Fruit fly (Drosophila melanogaster) whole organism, embryonic: Measurements from ENCODE around the gene CG1213.
A peak's percentile ranks its signal among the peaks of the same experiment; 100 is the strongest.

Experiments used
- CG10959 ChIP-seq: fragments of 200-800 bp; sonication (Bioruptor generic); IDR thresholded peaks from 2 replicates; pipeline ENCODE4 v1.3.6; 2022; ENCODE audit warnings: missing biosample characterization, missing genetic modification characterization
- CG11456 ChIP-seq: fragments of 200-800 bp; sonication (Bioruptor generic); IDR thresholded peaks from 3 replicates; pipeline ENCODE4 v1.3.6; 2022; ENCODE audit warnings: missing biosample characterization, missing genetic modification characterization
- CG11696 ChIP-seq: fragments of 200-800 bp; sonication (Bioruptor generic); IDR thresholded peaks from 2 replicates; pipeline ENCODE4 v1.3.6; 2022; ENCODE audit warnings: missing biosample characterization, missing genetic modification characterization
- CG13894 ChIP-seq: fragments of 200-800 bp; sonication (Bioruptor generic); optimal IDR thresholded peaks from 3 replicates; lab custom pipeline; 2018; ENCODE audit warnings: missing biosample characterization, mild to moderate bottlenecking, missing genetic modification characterization, moderate library complexity
- CG14860 ChIP-seq: fragments of 200-800 bp; sonication (Bioruptor generic); IDR thresholded peaks from 3 replicates; pipeline ENCODE4 v1.3.6; 2022; ENCODE audit warnings: missing biosample characterization, missing genetic modification characterization; ENCODE audit not compliant: partially characterized antibody
- CG15514 ChIP-seq: fragments of 200-800 bp; sonication (Bioruptor generic); optimal IDR thresholded peaks from 3 replicates; lab custom pipeline; 2017; ENCODE audit warnings: missing biosample characterization, missing genetic modification characterization, mild to moderate bottlenecking, moderate library complexity, missing genetic modification reagents
- CG1603 ChIP-seq: fragments of 200-800 bp; sonication (Bioruptor generic); optimal IDR thresholded peaks from 2 replicates; lab custom pipeline; 2019; ENCODE audit warnings: missing biosample characterization, mild to moderate bottlenecking, missing genetic modification characterization, moderate library complexity
- CG17912 ChIP-seq: fragments of 200-800 bp; sonication (Bioruptor generic); optimal IDR thresholded peaks from 2 replicates; lab custom pipeline; 2018; ENCODE audit warnings: missing biosample characterization, mild to moderate bottlenecking, missing genetic modification characterization
- CG30431 ChIP-seq: fragments of 200-800 bp; sonication (Bioruptor generic); optimal IDR thresholded peaks from 2 replicates; lab custom pipeline; 2017; ENCODE audit warnings: missing biosample characterization, missing genetic modification characterization
- CG3163 ChIP-seq: fragments of 200-800 bp; sonication (Bioruptor generic); optimal IDR thresholded peaks from 3 replicates; lab custom pipeline; 2016; ENCODE audit warnings: missing biosample characterization, missing genetic modification characterization
- CG32772 ChIP-seq: fragments of 200-800 bp; sonication (Bioruptor generic); IDR thresholded peaks from 2 replicates; pipeline ENCODE4 v1.3.6; 2022; ENCODE audit warnings: missing biosample characterization, missing genetic modification characterization
- CG3995 ChIP-seq: fragments of 200-800 bp; sonication (Bioruptor generic); optimal IDR thresholded peaks from 3 replicates; lab custom pipeline; 2016; ENCODE audit warnings: missing biosample characterization, missing genetic modification characterization
- CG4424 ChIP-seq: fragments of 200-800 bp; sonication (Bioruptor generic); optimal IDR thresholded peaks from 3 replicates; lab custom pipeline; 2016; ENCODE audit warnings: missing biosample characterization, missing genetic modification characterization
- CG6272 ChIP-seq: fragments of 200-800 bp; sonication (Bioruptor generic); IDR thresholded peaks from 2 replicates; pipeline ENCODE4 v1.3.6; 2022; ENCODE audit warnings: missing biosample characterization, missing genetic modification characterization
- CG6689 ChIP-seq: fragments of 200-800 bp; sonication (Bioruptor generic); IDR thresholded peaks from 2 replicates; pipeline ENCODE4 v1.3.6; 2022; ENCODE audit warnings: missing biosample characterization, missing genetic modification characterization
- CG6813 ChIP-seq: fragments of 200-800 bp; sonication (Bioruptor generic); optimal IDR thresholded peaks from 2 replicates; lab custom pipeline; 2017; ENCODE audit warnings: missing biosample characterization, missing genetic modification characterization, mild to moderate bottlenecking, moderate library complexity, missing genetic modification reagents
- CG7271 ChIP-seq: fragments of 200-800 bp; sonication (Bioruptor generic); optimal IDR thresholded peaks from 2 replicates; lab custom pipeline; 2018; ENCODE audit warnings: missing biosample characterization, mild to moderate bottlenecking, missing genetic modification characterization, moderate library complexity
- CG7786 ChIP-seq: fragments of 200-800 bp; sonication (Bioruptor generic); optimal IDR thresholded peaks from 2 replicates; lab custom pipeline; 2016; ENCODE audit warnings: missing biosample characterization, missing genetic modification characterization
- CG8281 ChIP-seq: fragments of 200-800 bp; sonication (Bioruptor generic); optimal IDR thresholded peaks from 2 replicates; lab custom pipeline; 2018; ENCODE audit warnings: missing biosample characterization, mild to moderate bottlenecking, missing genetic modification characterization, moderate library complexity
- CG8290 ChIP-seq, 3 experiments: fragments of 200-800 bp; sonication (Bioruptor generic); optimal IDR thresholded peaks; 2 replicates each; lab custom pipeline; 2016 to 2019; ENCODE audit warnings: missing biosample characterization in 3 of 3, missing genetic modification characterization in 3 of 3, mild to moderate bottlenecking in 2 of 3, moderate library complexity in 1 of 3
- CG8944 ChIP-seq: fragments of 200-800 bp; sonication (Bioruptor generic); optimal IDR thresholded peaks from 3 replicates; lab custom pipeline; 2016; ENCODE audit warnings: missing biosample characterization, missing genetic modification characterization
- Dp ChIP-seq: fragments of 200-800 bp; sonication (Bioruptor generic); optimal IDR thresholded peaks from 2 replicates; lab custom pipeline; 2018; ENCODE audit warnings: missing biosample characterization, mild to moderate bottlenecking, missing genetic modification characterization, moderate library complexity
- E2f2 ChIP-seq: fragments of 200-800 bp; sonication (Bioruptor generic); IDR thresholded peaks from 2 replicates; pipeline ENCODE4 v1.3.6; 2022; ENCODE audit warnings: missing biosample characterization, missing genetic modification characterization
- Eip74EF ChIP-seq, 2 experiments: fragments of 200-800 bp in 1 of 2; fragments of >200 bp in 1 of 2; sonication (Bioruptor generic) in 1 of 2; optimal IDR thresholded peaks; 2 replicates each; lab custom pipeline; 2017 to 2019; ENCODE audit warnings: missing biosample characterization in 2 of 2, missing genetic modification characterization in 2 of 2, mild to moderate bottlenecking in 1 of 2, moderate library complexity in 1 of 2
- Elba2 ChIP-seq: fragments of 200-800 bp; sonication (Bioruptor generic); optimal IDR thresholded peaks from 3 replicates; lab custom pipeline; 2016; ENCODE audit warnings: missing biosample characterization, missing genetic modification characterization
- Ets65A ChIP-seq: fragments of 200-800 bp; sonication (Bioruptor generic); peaks from one replicate; lab custom pipeline; 2016; ENCODE audit warnings: missing biosample characterization, missing genetic modification characterization
- Gug ChIP-seq: fragments of 200-800 bp; sonication (Bioruptor generic); IDR thresholded peaks from 4 replicates; pipeline ENCODE4 v1.3.6; 2022; ENCODE audit warnings: missing biosample characterization, missing genetic modification characterization
- H2.0 ChIP-seq: fragments of 200-800 bp; sonication (Bioruptor generic); IDR thresholded peaks from 2 replicates; pipeline ENCODE4 v1.3.6; 2022; ENCODE audit warnings: missing biosample characterization, missing genetic modification characterization
- MBD-R2 ChIP-seq: fragments of 200-800 bp; sonication (Bioruptor generic); IDR thresholded peaks from 2 replicates; pipeline ENCODE4 v1.3.6; 2022; ENCODE audit warnings: missing biosample characterization, missing genetic modification characterization
- Meics ChIP-seq: fragments of 200-800 bp; sonication (Bioruptor generic); optimal IDR thresholded peaks from 2 replicates; lab custom pipeline; 2017; ENCODE audit warnings: missing biosample characterization, mild to moderate bottlenecking, missing genetic modification characterization
- Pdp1 ChIP-seq, 2 experiments: fragments of 200-800 bp; sonication (Bioruptor generic); optimal IDR thresholded peaks; 3 replicates each; lab custom pipeline; 2016; ENCODE audit warnings: missing biosample characterization in 2 of 2, missing genetic modification characterization in 2 of 2, mild to moderate bottlenecking in 1 of 2, moderate library complexity in 1 of 2
- Rfx ChIP-seq: fragments of 200-800 bp; sonication (Bioruptor generic); IDR thresholded peaks from 2 replicates; pipeline ENCODE4 v1.3.6; 2022; ENCODE audit warnings: missing biosample characterization, missing genetic modification characterization
- Side ChIP-seq: fragments of 200-800 bp; sonication (Bioruptor generic); optimal IDR thresholded peaks from 2 replicates; lab custom pipeline; 2016; ENCODE audit warnings: missing biosample characterization, missing genetic modification characterization
- TFAM ChIP-seq: fragments of 200-800 bp; sonication (Bioruptor generic); optimal IDR thresholded peaks from 2 replicates; lab custom pipeline; 2017; ENCODE audit warnings: missing biosample characterization, missing genetic modification characterization, inconsistent platforms
- ap ChIP-seq: fragments of 200-800 bp; sonication (Bioruptor generic); IDR thresholded peaks from 2 replicates; pipeline ENCODE4 v1.3.6; 2022; ENCODE audit warnings: missing biosample characterization, missing genetic modification characterization
- bowl ChIP-seq: fragments of 200-800 bp; sonication (Bioruptor generic); IDR thresholded peaks from 2 replicates; pipeline ENCODE4 v1.3.6; 2022; ENCODE audit warnings: missing biosample characterization, missing genetic modification characterization
- caup ChIP-seq: fragments of 200-800 bp; sonication (Bioruptor generic); optimal IDR thresholded peaks from 3 replicates; lab custom pipeline; 2017; ENCODE audit warnings: missing biosample characterization, mild to moderate bottlenecking, missing genetic modification characterization, moderate library complexity; ENCODE audit not compliant: severe bottlenecking
- chif ChIP-seq, 2 experiments: fragments of 200-800 bp; sonication (Bioruptor generic); optimal IDR thresholded peaks; 3 replicates each; lab custom pipeline; 2016; ENCODE audit warnings: missing biosample characterization in 2 of 2, missing genetic modification characterization in 2 of 2
- ci ChIP-seq: fragments of 200-800 bp; sonication (Bioruptor generic); IDR thresholded peaks from 3 replicates; pipeline ENCODE4 v1.3.6; 2022; ENCODE audit warnings: missing biosample characterization, missing genetic modification characterization
- crol ChIP-seq: fragments of 200-800 bp; sonication (Bioruptor generic); IDR thresholded peaks from 2 replicates; pipeline ENCODE4 v1.3.6; 2022; ENCODE audit warnings: missing biosample characterization, missing genetic modification characterization
- fd3F ChIP-seq: fragments of 200-800 bp; sonication (Bioruptor generic); optimal IDR thresholded peaks from 2 replicates; lab custom pipeline; 2018; ENCODE audit warnings: missing biosample characterization, mild to moderate bottlenecking, missing genetic modification characterization, moderate library complexity
- hkb ChIP-seq, 2 experiments: fragments of 200-800 bp in 1 of 2; fragments of >200 bp in 1 of 2; sonication (Bioruptor generic) in 1 of 2; IDR thresholded peaks in 1 of 2; optimal IDR thresholded peaks in 1 of 2; 2 replicates each; pipeline versions ENCODE4 v1.3.6 to Lab custom; 2017 to 2022; ENCODE audit warnings: missing biosample characterization in 1 of 2, missing genetic modification characterization in 1 of 2
- ind ChIP-seq: fragments of 200-800 bp; sonication (Bioruptor generic); optimal IDR thresholded peaks from 3 replicates; lab custom pipeline; 2016; ENCODE audit warnings: missing biosample characterization, missing genetic modification characterization
- lab ChIP-seq: fragments of 200-800 bp; sonication (Bioruptor generic); optimal IDR thresholded peaks from 3 replicates; lab custom pipeline; 2017; ENCODE audit warnings: missing biosample characterization, missing genetic modification characterization, mild to moderate bottlenecking, moderate library complexity, missing genetic modification reagents
- lov ChIP-seq, 2 experiments: fragments of 200-800 bp in 1 of 2; fragments of >200 bp in 1 of 2; sonication (Bioruptor generic) in 1 of 2; IDR thresholded peaks in 1 of 2; optimal IDR thresholded peaks in 1 of 2; 2 replicates in 1 of 2; 3 replicates in 1 of 2; pipeline versions ENCODE4 v1.3.6 to Lab custom; 2017 to 2022; ENCODE audit warnings: missing biosample characterization in 1 of 2, missing genetic modification characterization in 1 of 2
- ro ChIP-seq: fragments of 200-800 bp; sonication (Bioruptor generic); IDR thresholded peaks from 2 replicates; pipeline ENCODE4 v1.3.6; 2022; ENCODE audit warnings: missing biosample characterization, missing genetic modification characterization
- slbo ChIP-seq: fragments of 200-800 bp; sonication (Bioruptor generic); IDR thresholded peaks from 2 replicates; pipeline ENCODE4 v1.3.6; 2022; ENCODE audit warnings: missing biosample characterization, missing genetic modification characterization
- ssp ChIP-seq: fragments of 200-800 bp; sonication (Bioruptor generic); IDR thresholded peaks from 2 replicates; pipeline ENCODE4 v1.3.6; 2022; ENCODE audit warnings: missing biosample characterization, missing genetic modification characterization
- wdn ChIP-seq: fragments of 200-800 bp; sonication (Bioruptor generic); IDR thresholded peaks from 2 replicates; pipeline ENCODE4 v1.3.6; 2022; ENCODE audit warnings: missing biosample characterization, missing genetic modification characterization
- zfh2 ChIP-seq: fragments of 200-800 bp; sonication (Bioruptor generic); optimal IDR thresholded peaks from 2 replicates; lab custom pipeline; 2016; ENCODE audit warnings: missing biosample characterization, missing genetic modification characterization

Gene CG1213

dm6 chr3R:5871393-5871792 is 30.4 kb downstream of the CG1213 start (continued):
- TF ChIP-seq chif (GFP tag; optimal IDR thresholded peaks at IDR 0.05; lab: Kevin White, UChicago), result peak in 1 of 2 experiments; percentile 8
- no peak for TF ChIP-seq CG10959 (GFP tag; lab: Robert Waterston, UW)
- TF ChIP-seq CG11456 (GFP tag; lab: Robert Waterston, UW), result no peak
- TF ChIP-seq ci, result peak; percentile 59; the same call in 2 of the 3 replicates
- TF ChIP-seq Pdp1 (GFP tag; optimal IDR thresholded peaks at IDR 0.05; lab: Kevin White, UChicago), result peak in 1 of 2 experiments; percentile 14
- TF ChIP-seq Meics (GFP tag; lab: Kevin White, UChicago), result peak; percentile 3
- no peak for TF ChIP-seq CG6272 (GFP tag; lab: Robert Waterston, UW)
- TF ChIP-seq E2f2 (GFP tag; lab: Robert Waterston, UW), result no peak
- TF ChIP-seq CG8290 (GFP tag; optimal IDR thresholded peaks at IDR 0.05; lab: Kevin White, UChicago), result no peak
- no peak for TF ChIP-seq CG8290 (tag; optimal IDR thresholded peaks at IDR 0.05; lab: Kevin White, UChicago)
- no peak for TF ChIP-seq Dp (GFP tag; lab: Kevin White, UChicago)
- peak; percentile 44 for TF ChIP-seq lab
- peak; percentile 22 for TF ChIP-seq caup (GFP tag; lab: Kevin White, UChicago)
- no peak for TF ChIP-seq ap
- TF ChIP-seq CG7786 (GFP tag; lab: Kevin White, UChicago), result peak; percentile 20
- peak; percentile 93 for TF ChIP-seq Ets65A (GFP tag; lab: Kevin White, UChicago)
- TF ChIP-seq bowl (GFP tag; lab: Robert Waterston, UW), result no peak
- TF ChIP-seq CG3995 (GFP tag; lab: Kevin White, UChicago), result no peak
- no peak for TF ChIP-seq CG8281 (tag; lab: Kevin White, UChicago)
- 0 out of 4 replicates have a peak, but pooled peaks have one; percentile 6 for TF ChIP-seq Gug (GFP tag; lab: Robert Waterston, UW)
- TF ChIP-seq CG8944 (GFP tag; lab: Kevin White, UChicago), result peak; percentile 1
- TF ChIP-seq ind (GFP tag; lab: Kevin White, UChicago), result peak; percentile 25
- TF ChIP-seq Rfx (GFP tag; lab: Robert Waterston, UW), result peak; percentile 44; the same call in 1 of the 2 replicates
- no peak for TF ChIP-seq CG14860 (GFP tag; lab: Robert Waterston, UW)
- no peak for TF ChIP-seq Eip74EF (GFP tag; optimal IDR thresholded peaks at IDR 0.05; lab: Kevin White, UChicago)
- peak; percentile 29 for TF ChIP-seq CG30431
- no peak for TF ChIP-seq CG11696
- no peak for TF ChIP-seq ssp (GFP tag; lab: Robert Waterston, UW)
- no peak for TF ChIP-seq ro (GFP tag; lab: Robert Waterston, UW)
- no peak for TF ChIP-seq CG1603
- TF ChIP-seq TFAM (GFP tag; lab: Kevin White, UChicago), result no peak
- peak; percentile 1 for TF ChIP-seq CG15514 (GFP tag; lab: Kevin White, UChicago)
- no peak for TF ChIP-seq CG13894 (tag; lab: Kevin White, UChicago)
- TF ChIP-seq zfh2 (GFP tag; lab: Kevin White, UChicago), result no peak
- no peak for TF ChIP-seq wdn (GFP tag; lab: Robert Waterston, UW)
- TF ChIP-seq MBD-R2, result no peak
- no peak for TF ChIP-seq fd3F (GFP tag; lab: Kevin White, UChicago)
- TF ChIP-seq lov (optimal IDR thresholded peaks at IDR 0.05; lab: Kevin White, UChicago), result no peak
- TF ChIP-seq lov (GFP tag; IDR thresholded peaks at IDR 0.05; lab: Robert Waterston, UW), result no peak
- TF ChIP-seq CG7271 (tag; lab: Kevin White, UChicago), result no peak
- TF ChIP-seq slbo (GFP tag; lab: Robert Waterston, UW), result peak; percentile 45
- TF ChIP-seq crol (GFP tag; lab: Robert Waterston, UW), result no peak
- peak; percentile 38; the same call in 1 of the 2 replicates for TF ChIP-seq CG6689 (GFP tag; lab: Robert Waterston, UW)
- no peak for TF ChIP-seq hkb (optimal IDR thresholded peaks at IDR 0.05; lab: Kevin White, UChicago)
- no peak for TF ChIP-seq hkb (GFP tag; IDR thresholded peaks at IDR 0.05; lab: Robert Waterston, UW)
- TF ChIP-seq CG17912, result no peak
- TF ChIP-seq CG4424 (GFP tag; lab: Kevin White, UChicago), result peak; percentile 4
- no peak for TF ChIP-seq CG3163 (GFP tag; lab: Kevin White, UChicago)
- TF ChIP-seq H2.0 (GFP tag; lab: Robert Waterston, UW), result no peak
- no peak for TF ChIP-seq Side (GFP tag; lab: Kevin White, UChicago)
- TF ChIP-seq Elba2 (GFP tag; lab: Kevin White, UChicago), result no peak
- TF ChIP-seq CG32772 (GFP tag; lab: Robert Waterston, UW), result 0 out of 2 replicates have a peak, but pooled peaks have one; percentile 20
- no peak for TF ChIP-seq CG6813 (GFP tag; lab: Kevin White, UChicago)
